Worm (Caenorhabditis elegans) whole organism, mixed stage, embryonic: ENCODE measurements around the gene F44D12.16.

Source experiments
- bed-3 ChIP-seq: fragments of 200-800 bp; sonication (Bioruptor generic); optimal IDR thresholded peaks from 3 replicates; lab custom pipeline; 2018; ENCODE audit warnings: mild to moderate bottlenecking, missing genetic modification characterization, moderate library complexity, missing compliant biosample characterization
- blmp-1 ChIP-seq: fragments of 150-350 bp; optimal IDR thresholded peaks from 2 replicates; lab custom pipeline; 2014; ENCODE audit warnings: missing biosample characterization, missing genetic modification characterization
- ceh-39 ChIP-seq: fragments of 150-350 bp; optimal IDR thresholded peaks from 2 replicates; lab custom pipeline; 2014; ENCODE audit warnings: missing biosample characterization, missing genetic modification characterization
- ceh-43 ChIP-seq: fragments of 200-800 bp; sonication (Bioruptor generic); optimal IDR thresholded peaks from 2 replicates; lab custom pipeline; 2018; ENCODE audit warnings: mild to moderate bottlenecking, missing genetic modification characterization, moderate library complexity, missing compliant biosample characterization
- ceh-83 ChIP-seq: fragments of 200-800 bp; sonication (Bioruptor generic); optimal IDR thresholded peaks from 2 replicates; lab custom pipeline; 2018; ENCODE audit warnings: mild to moderate bottlenecking, missing genetic modification characterization, missing compliant biosample characterization
- cnd-1 ChIP-seq: fragments of 200-800 bp; sonication (Bioruptor generic); optimal IDR thresholded peaks from 2 replicates; lab custom pipeline; 2018; ENCODE audit warnings: mild to moderate bottlenecking, missing genetic modification characterization, missing compliant biosample characterization
- drap-1 ChIP-seq: fragments of 200-800 bp; sonication (Bioruptor generic); optimal IDR thresholded peaks from 3 replicates; lab custom pipeline; 2018; ENCODE audit warnings: mild to moderate bottlenecking, missing genetic modification characterization, missing compliant biosample characterization
- elt-1 ChIP-seq: sonication (generic microtip); optimal IDR thresholded peaks from 2 replicates; lab custom pipeline; 2017; ENCODE audit warnings: missing genetic modification characterization, mild to moderate bottlenecking, missing compliant biosample characterization, antibody characterized with exemption, moderate library complexity, borderline replicate concordance; ENCODE audit not compliant: insufficient read depth
- elt-3 ChIP-seq: fragments of 150-350 bp; optimal IDR thresholded peaks from 2 replicates; lab custom pipeline; 2014; ENCODE audit warnings: missing biosample characterization, missing genetic modification characterization
- ham-2 ChIP-seq: fragments of 200-800 bp; sonication (Bioruptor generic); optimal IDR thresholded peaks from 2 replicates; lab custom pipeline; 2018; ENCODE audit warnings: mild to moderate bottlenecking, missing genetic modification characterization, missing compliant biosample characterization
- hlh-1 ChIP-seq: fragments of 150-350 bp; optimal IDR thresholded peaks from 2 replicates; lab custom pipeline; 2014; ENCODE audit warnings: missing biosample characterization, missing genetic modification reagents, missing genetic modification characterization
- lin-13 ChIP-seq: fragments of 150-350 bp; optimal IDR thresholded peaks from 2 replicates; lab custom pipeline; 2014; ENCODE audit warnings: missing biosample characterization, missing genetic modification characterization
- lin-32 ChIP-seq: fragments of 200-800 bp; sonication (Bioruptor generic); optimal IDR thresholded peaks from 2 replicates; lab custom pipeline; 2018; ENCODE audit warnings: mild to moderate bottlenecking, missing genetic modification characterization, missing compliant biosample characterization
- lsy-2 ChIP-seq: fragments of 150-350 bp; optimal IDR thresholded peaks from 2 replicates; lab custom pipeline; 2014; ENCODE audit warnings: missing biosample characterization, missing genetic modification characterization
- mab-5 ChIP-seq: fragments of 150-350 bp; optimal IDR thresholded peaks from 2 replicates; lab custom pipeline; 2014; ENCODE audit warnings: missing biosample characterization, missing genetic modification characterization
- mep-1 ChIP-seq: fragments of 150-350 bp; optimal IDR thresholded peaks from 2 replicates; lab custom pipeline; 2017; ENCODE audit warnings: missing biosample characterization, missing genetic modification reagents, missing genetic modification characterization, inconsistent platforms
- mls-2 ChIP-seq: sonication (generic microtip); optimal IDR thresholded peaks from 2 replicates; lab custom pipeline; 2016; ENCODE audit warnings: mild to moderate bottlenecking, missing genetic modification characterization, moderate library complexity, missing compliant biosample characterization
- nhr-12 ChIP-seq: fragments of 150-350 bp; optimal IDR thresholded peaks from 2 replicates; lab custom pipeline; 2014; ENCODE audit warnings: missing biosample characterization, missing genetic modification characterization
- nhr-2 ChIP-seq: fragments of 150-350 bp; optimal IDR thresholded peaks from 2 replicates; lab custom pipeline; 2014; ENCODE audit warnings: missing biosample characterization, missing genetic modification characterization
- nhr-237 ChIP-seq: fragments of 150-350 bp; optimal IDR thresholded peaks from 2 replicates; lab custom pipeline; 2014; ENCODE audit warnings: missing biosample characterization, missing genetic modification characterization
- nhr-28 ChIP-seq: fragments of 150-350 bp; optimal IDR thresholded peaks from 2 replicates; lab custom pipeline; 2014; ENCODE audit warnings: missing biosample characterization, missing genetic modification characterization
- nhr-76 ChIP-seq: sonication (generic microtip); optimal IDR thresholded peaks from 2 replicates; lab custom pipeline; 2017; ENCODE audit warnings: missing biosample characterization, missing genetic modification characterization
- pha-4 ChIP-seq: fragments of 150-350 bp; optimal IDR thresholded peaks from 2 replicates; lab custom pipeline; 2018; ENCODE audit warnings: missing biosample characterization, missing genetic modification reagents, missing genetic modification characterization
- sem-2 ChIP-seq: fragments of 200-800 bp; sonication (Bioruptor generic); optimal IDR thresholded peaks from 2 replicates; lab custom pipeline; 2018; ENCODE audit warnings: mild to moderate bottlenecking, missing genetic modification characterization, missing compliant biosample characterization
- snpc-4 ChIP-seq: fragments of 150-350 bp; optimal IDR thresholded peaks from 2 replicates; lab custom pipeline; 2014; ENCODE audit warnings: missing biosample characterization, missing genetic modification characterization
- sptf-1 ChIP-seq: sonication (generic microtip); optimal IDR thresholded peaks from 2 replicates; lab custom pipeline; 2017; ENCODE audit warnings: mild to moderate bottlenecking, missing genetic modification characterization, moderate library complexity, missing compliant biosample characterization
- tbx-8 ChIP-seq: fragments of 200-800 bp; sonication (Bioruptor generic); optimal IDR thresholded peaks from 2 replicates; lab custom pipeline; 2018; ENCODE audit warnings: mild to moderate bottlenecking, missing genetic modification characterization, moderate library complexity, missing compliant biosample characterization
- unc-120 ChIP-seq: sonication (generic microtip); optimal IDR thresholded peaks from 2 replicates; lab custom pipeline; 2017; ENCODE audit warnings: missing genetic modification characterization, missing compliant biosample characterization; ENCODE audit not compliant: poor library complexity, severe bottlenecking
- unc-39 ChIP-seq: fragments of 150-350 bp; optimal IDR thresholded peaks from 2 replicates; lab custom pipeline; 2014; ENCODE audit warnings: missing biosample characterization, missing genetic modification characterization
- unc-62 ChIP-seq: fragments of 150-350 bp; optimal IDR thresholded peaks from 2 replicates; lab custom pipeline; 2014; ENCODE audit warnings: missing biosample characterization, missing genetic modification reagents, missing genetic modification characterization
- zip-8 ChIP-seq: fragments of 150-350 bp; optimal IDR thresholded peaks from 2 replicates; lab custom pipeline; 2014; ENCODE audit warnings: missing biosample characterization, missing genetic modification characterization
- ztf-11 ChIP-seq: fragments of 150-350 bp; optimal IDR thresholded peaks from 2 replicates; lab custom pipeline; 2014; ENCODE audit warnings: missing biosample characterization, missing genetic modification characterization

Gene F44D12.16

DNA sequence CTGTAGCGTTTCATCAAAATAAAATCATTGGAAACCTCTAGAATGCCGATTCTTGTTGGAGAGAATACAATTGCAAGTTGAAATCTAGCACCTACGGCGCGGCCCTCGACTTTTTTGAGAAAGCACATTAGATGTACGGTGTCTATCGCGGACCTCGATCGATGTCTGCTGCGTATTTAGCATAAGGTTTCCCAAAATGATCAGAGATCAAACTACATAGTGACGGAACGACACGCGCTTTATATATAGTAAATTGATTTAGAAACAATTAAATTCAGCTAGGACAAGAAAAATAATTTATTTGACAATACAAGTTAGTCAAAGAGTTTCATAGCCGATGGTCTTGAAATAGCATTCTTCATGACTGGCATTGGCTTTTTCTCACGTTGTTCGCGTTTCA lies 2.8 kb upstream of the F44D12.16 start:
- TF ChIP-seq ham-2 (GFP tag; lab: Kevin White, UChicago) (no peak), ceh-83 (GFP tag; lab: Kevin White, UChicago) (no peak), nhr-2 (tag; lab: Kevin White, UChicago) (no peak), nhr-237 (tag; lab: Kevin White, UChicago) (no peak), mls-2 (no peak), sem-2 (GFP tag; lab: Kevin White, UChicago) (no peak)
- TF ChIP-seq, all 35 proteins: peak for 0

DNA sequence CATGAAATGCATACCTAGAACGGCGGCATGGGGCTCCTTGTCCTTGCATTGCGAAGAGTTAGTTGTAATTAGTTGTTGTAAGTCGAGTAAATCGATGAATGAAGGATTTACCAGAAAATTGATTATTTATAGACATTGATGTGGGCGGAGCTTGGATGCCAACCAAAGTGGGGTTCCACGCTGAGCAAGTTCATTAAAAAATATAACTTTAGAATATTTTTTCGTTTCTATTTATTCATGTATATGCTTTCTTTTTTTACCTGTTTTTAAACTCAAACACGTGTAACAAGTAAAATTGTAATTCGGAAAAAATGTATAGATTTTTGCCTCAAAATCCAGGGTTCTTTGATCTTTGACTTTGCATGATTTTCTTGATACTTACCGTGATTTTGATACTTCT lies 1.3 kb upstream of the F44D12.16 start, which contains the start of gene gipc-2:
gipc-2 (minus strand) TSS at position 101 of the 400 bp plus-strand sequence.
- no peak for TF ChIP-seq bed-3 (GFP tag; lab: Kevin White, UChicago)
- TF ChIP-seq unc-39 (tag; lab: Kevin White, UChicago): no peak
- TF ChIP-seq mab-5 (tag; lab: Kevin White, UChicago): no peak
- no peak for TF ChIP-seq elt-3
- TF ChIP-seq nhr-12 (tag; lab: Kevin White, UChicago): no peak
- no peak for TF ChIP-seq elt-1
- no peak for TF ChIP-seq sem-2 (GFP tag; lab: Kevin White, UChicago)
- TF ChIP-seq nhr-2 (tag; lab: Kevin White, UChicago): no peak
- no peak for TF ChIP-seq cnd-1 (tag; lab: Kevin White, UChicago)
- TF ChIP-seq snpc-4 (tag; lab: Kevin White, UChicago): no peak
- no peak for TF ChIP-seq ceh-83 (GFP tag; lab: Kevin White, UChicago)
- no peak for TF ChIP-seq nhr-237 (tag; lab: Kevin White, UChicago)
- no peak for TF ChIP-seq ceh-39 (tag; lab: Kevin White, UChicago)
- no peak for TF ChIP-seq mls-2
- no peak for TF ChIP-seq blmp-1
- TF ChIP-seq, all 35 proteins: peak for 0

DNA sequence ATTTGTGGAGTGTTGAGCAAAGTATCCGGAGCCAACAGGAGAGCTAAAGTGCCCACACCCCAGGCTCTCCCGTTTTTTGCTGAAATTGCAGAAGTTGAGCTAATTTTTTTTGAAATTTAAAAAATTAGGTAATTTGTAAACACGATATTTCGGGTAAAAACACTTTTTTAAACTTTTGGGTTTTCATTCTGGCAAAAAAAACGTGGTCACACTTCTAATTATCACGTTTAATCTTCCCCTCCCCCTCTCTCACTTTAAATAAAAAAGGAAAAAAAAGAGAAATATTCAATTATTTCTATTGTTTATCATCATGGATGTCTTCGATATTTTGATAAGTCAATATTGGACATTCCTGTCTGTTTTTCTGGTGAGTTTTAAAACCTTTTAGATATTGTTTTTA lies 4.2 kb downstream of the F44D12.16 start, which contains the start of gene F44D12.6:
F44D12.6 (plus strand) TSS at position 301 of the 400 bp plus-strand sequence.
- TF ChIP-seq nhr-28 (tag; lab: Kevin White, UChicago): no peak
- no peak for TF ChIP-seq nhr-76 (tag; lab: Kevin White, UChicago)
- TF ChIP-seq pha-4: no peak
- TF ChIP-seq zip-8: no peak
- TF ChIP-seq lin-13 (tag; lab: Kevin White, UChicago): no peak
- no peak for TF ChIP-seq unc-120
- no peak for TF ChIP-seq elt-3
- TF ChIP-seq elt-1: no peak
- TF ChIP-seq unc-62: no peak
- TF ChIP-seq hlh-1: no peak
- no peak for TF ChIP-seq lin-32 (GFP tag; lab: Kevin White, UChicago)
- TF ChIP-seq ceh-83 (GFP tag; lab: Kevin White, UChicago): no peak
- no peak for TF ChIP-seq mab-5 (tag; lab: Kevin White, UChicago)
- TF ChIP-seq cnd-1 (tag; lab: Kevin White, UChicago): no peak

DNA sequence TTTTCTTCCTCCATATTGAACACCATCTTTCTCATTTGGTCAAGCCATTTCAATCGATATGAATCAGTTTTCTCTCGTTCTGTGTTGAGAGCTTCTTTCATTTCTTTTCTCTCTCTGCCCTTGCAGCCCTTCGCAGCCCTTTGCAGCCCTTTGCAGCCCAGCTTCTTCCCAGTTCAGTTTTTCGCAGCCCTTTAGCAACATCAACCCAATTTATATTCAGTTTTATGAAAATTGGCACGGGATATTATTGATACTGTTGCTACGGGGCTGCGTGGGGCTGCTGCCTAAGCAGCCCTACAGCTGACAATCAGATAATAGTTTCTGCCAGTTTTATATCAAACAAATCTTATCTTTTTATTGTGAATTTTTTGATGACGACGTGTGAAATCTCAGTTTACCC lies 8.1 kb downstream of the F44D12.16 start, which contains the start of gene F44D12.10:
F44D12.10 (minus strand) TSS at position 101 of the 400 bp plus-strand sequence.
- no peak for TF ChIP-seq hlh-1
- TF ChIP-seq elt-3: no peak
- no peak for TF ChIP-seq mab-5 (tag; lab: Kevin White, UChicago)
- TF ChIP-seq nhr-28 (tag; lab: Kevin White, UChicago): no peak
- TF ChIP-seq lin-13 (tag; lab: Kevin White, UChicago): no peak
- TF ChIP-seq sptf-1: no peak
- TF ChIP-seq nhr-2 (tag; lab: Kevin White, UChicago): no peak
- TF ChIP-seq zip-8: no peak
- TF ChIP-seq blmp-1: no peak
- no peak for TF ChIP-seq lsy-2
- no peak for TF ChIP-seq bed-3 (GFP tag; lab: Kevin White, UChicago)
- no peak for TF ChIP-seq elt-1
- no peak for TF ChIP-seq ztf-11
- no peak for TF ChIP-seq unc-120
- no peak for TF ChIP-seq lin-32 (GFP tag; lab: Kevin White, UChicago)
- no peak for TF ChIP-seq mls-2

DNA sequence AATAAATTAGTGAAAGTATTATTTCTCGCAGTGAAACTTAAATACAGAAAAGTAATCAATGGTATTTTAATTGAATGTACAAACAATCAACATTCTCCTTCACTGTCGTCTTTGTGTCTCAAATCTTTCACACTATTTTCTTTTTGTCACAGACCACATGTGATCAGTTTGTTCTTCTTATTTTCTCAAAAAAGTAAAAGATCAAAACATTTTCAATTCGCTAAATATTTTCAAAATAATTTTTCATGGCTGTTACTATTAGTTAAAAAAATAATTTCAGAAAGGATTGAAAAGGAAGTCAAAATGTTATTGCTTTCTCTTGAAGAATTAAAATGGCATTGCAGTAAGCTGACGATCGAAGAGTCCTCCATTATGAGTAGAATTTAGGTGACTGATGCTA lies 11.9 kb downstream of the F44D12.16 start, which contains the start of gene dhs-31:
dhs-31 (minus strand) TSS at position 101 of the 400 bp plus-strand sequence.
- TF ChIP-seq sptf-1 (no peak), drap-1 (GFP tag; lab: Kevin White, UChicago) (no peak), mep-1 (tag; lab: Kevin White, UChicago) (no peak), sem-2 (GFP tag; lab: Kevin White, UChicago) (no peak), mls-2 (no peak), ceh-43 (no peak), ham-2 (GFP tag; lab: Kevin White, UChicago) (no peak), tbx-8 (GFP tag; lab: Kevin White, UChicago) (no peak), mab-5 (tag; lab: Kevin White, UChicago) (no peak), unc-39 (tag; lab: Kevin White, UChicago) (no peak), elt-1 (no peak), pha-4 (no peak), hlh-1 (no peak), blmp-1 (no peak)
